Worm (Caenorhabditis elegans): ENCODE results near the gene nfu-1.

nfu-1 gene

ce11 chrIV:10344621-10345020, 42.6 kb upstream of the nfu-1 start:
- TF ChIP-seq unc-55 (GFP tag; optimal IDR thresholded peaks at IDR 0.05) (peak; percentile 40), unc-42 (tag; optimal IDR thresholded peaks at IDR 0.05) (peak; percentile 40), fkh-10 (GFP tag; optimal IDR thresholded peaks at IDR 0.05) (no peak), hlh-6 (tag; optimal IDR thresholded peaks at IDR 0.05) (peak; percentile 12), eyg-1 (tag; optimal IDR thresholded peaks at IDR 0.05) (no peak), tbx-2 (tag; optimal IDR thresholded peaks at IDR 0.05) (peak; percentile 58), fax-1 (tag; optimal IDR thresholded peaks at IDR 0.05) (peak; percentile 51), nfya-1 (tag; optimal IDR thresholded peaks at IDR 0.05) (peak; percentile 67), unc-3 (GFP tag; conservative IDR thresholded peaks at IDR 0.05) (no peak), unc-3 (tag; optimal IDR thresholded peaks at IDR 0.05) (no peak), ceh-31 (tag; optimal IDR thresholded peaks at IDR 0.05) (peak; percentile 75), ceh-14 (tag; optimal IDR thresholded peaks at IDR 0.05) (peak; percentile 30), lim-6 (tag; optimal IDR thresholded peaks at IDR 0.05) (no peak), nhr-11 (tag; optimal IDR thresholded peaks at IDR 0.05) (no peak), ceh-18 (tag; optimal IDR thresholded peaks at IDR 0.05) (peak; percentile 69), rnt-1 (tag; optimal IDR thresholded peaks at IDR 0.05) (peak; percentile 23), F13H6.1 (tag; optimal IDR thresholded peaks at IDR 0.05) (peak; percentile 43)

- TF ChIP-seq fkh-6 (tag; optimal IDR thresholded peaks at IDR 0.05) = no peak
- no peak for TF ChIP-seq fax-1 (tag; optimal IDR thresholded peaks at IDR 0.05)
- no peak for TF ChIP-seq unc-86 (tag; optimal IDR thresholded peaks at IDR 0.05)
- TF ChIP-seq pat-9 (tag; optimal IDR thresholded peaks at IDR 0.05) = no peak
- no peak for TF ChIP-seq C38D4.7 (GFP tag; optimal IDR thresholded peaks at IDR 0.05)
- TF ChIP-seq ceh-45 (GFP tag; IDR thresholded peaks at IDR 0.05) = no peak
- TF ChIP-seq K09A11.1 (tag; optimal IDR thresholded peaks at IDR 0.05; ENCODE audit: insufficient read depth) = no peak
- TF ChIP-seq sox-2 (GFP tag; IDR thresholded peaks at IDR 0.05) = no peak
- TF ChIP-seq gmeb-2 (tag; optimal IDR thresholded peaks at IDR 0.05) = no peak
- no peak for TF ChIP-seq elt-2 (tag; optimal IDR thresholded peaks at IDR 0.05)
- TF ChIP-seq pha-4 (tag; optimal IDR thresholded peaks at IDR 0.05) = no peak
- TF ChIP-seq hlh-6 (tag; optimal IDR thresholded peaks at IDR 0.05) = no peak
- no peak for TF ChIP-seq sox-4 (tag; optimal IDR thresholded peaks at IDR 0.05)
- TF ChIP-seq ceh-31 (tag; optimal IDR thresholded peaks at IDR 0.05) = no peak
Observed at ce11 chrIV:10345486-10345885, 41.7 kb upstream of the nfu-1 start.

ce11 chrIV:10345990-10346389, 41.2 kb upstream of the nfu-1 start:
- no peak for TF ChIP-seq lin-11 (tag; optimal IDR thresholded peaks at IDR 0.05)
- TF ChIP-seq ceh-18 (tag; optimal IDR thresholded peaks at IDR 0.05) = peak; percentile 66
- no peak for TF ChIP-seq sdc-2 (tag; optimal IDR thresholded peaks at IDR 0.05)
- TF ChIP-seq ceh-14 (tag; optimal IDR thresholded peaks at IDR 0.05) = no peak
- TF ChIP-seq tbx-2 (tag; optimal IDR thresholded peaks at IDR 0.05) = peak; percentile 56
- TF ChIP-seq nfya-1 (tag; optimal IDR thresholded peaks at IDR 0.05) = peak; percentile 56
- peak; percentile 30 for TF ChIP-seq ceh-31 (tag; optimal IDR thresholded peaks at IDR 0.05)
- peak; percentile 8 for TF ChIP-seq nhr-232 (tag; optimal IDR thresholded peaks at IDR 0.05)
- TF ChIP-seq unc-55 (GFP tag; optimal IDR thresholded peaks at IDR 0.05) = peak; percentile 53
- TF ChIP-seq pros-1 (tag; optimal IDR thresholded peaks at IDR 0.05) = peak; percentile 9
- TF ChIP-seq dve-1 (tag; optimal IDR thresholded peaks at IDR 0.05) = peak; percentile 0

- TF ChIP-seq ets-4 (tag; optimal IDR thresholded peaks at IDR 0.05) = no peak
- no peak for TF ChIP-seq ceh-6 (GFP tag; optimal IDR thresholded peaks at IDR 0.05)
- TF ChIP-seq pag-3 (tag; optimal IDR thresholded peaks at IDR 0.05; ENCODE audit: borderline replicate concordance) = no peak
- TF ChIP-seq sdc-2 (tag; optimal IDR thresholded peaks at IDR 0.05) = no peak
- no peak for TF ChIP-seq pha-4 (tag; optimal IDR thresholded peaks at IDR 0.05)
- no peak for TF ChIP-seq elt-4 (tag; optimal IDR thresholded peaks at IDR 0.05)
- TF ChIP-seq dmd-4 (tag; optimal IDR thresholded peaks at IDR 0.05; ENCODE audit: borderline replicate concordance) = no peak
- TF ChIP-seq pros-1 (tag; optimal IDR thresholded peaks at IDR 0.05) = no peak
- TF ChIP-seq sox-2 (GFP tag; IDR thresholded peaks at IDR 0.05) = no peak
- no peak for TF ChIP-seq odd-2 (tag; optimal IDR thresholded peaks at IDR 0.05)
- no peak for TF ChIP-seq ttx-3 (tag; optimal IDR thresholded peaks at IDR 0.05)
Observed at ce11 chrIV:10346948-10347347, 40.3 kb upstream of the nfu-1 start.

Data from whole organism, late embryonic.